Worm (Caenorhabditis elegans) whole organism, L4 larva: ENCODE results near the gene otpl-3.

Experiments
- D1046.2 ChIP-seq: fragments of 200-800 bp; sonication (Bioruptor generic); IDR thresholded peaks from 2 replicates; pipeline ENCODE4 v1.3.6; 2022; ENCODE audit warnings: missing genetic modification characterization, missing compliant biosample characterization
- R02D3.7 ChIP-seq: fragments of 150-350 bp; sonication (generic microtip); optimal IDR thresholded peaks from 3 replicates; lab custom pipeline; 2014; ENCODE audit warnings: missing biosample characterization, missing genetic modification characterization
- Y75B8A.6 ChIP-seq: fragments of 200-800 bp; sonication (Bioruptor generic); IDR thresholded peaks from 2 replicates; pipeline ENCODE4 v1.3.6; 2022; ENCODE audit warnings: missing genetic modification reagents, missing genetic modification characterization, missing compliant biosample characterization
- aha-1 ChIP-seq: fragments of 150-350 bp; peaks from one replicate; lab custom pipeline; 2014; ENCODE audit warnings: missing biosample characterization, missing genetic modification characterization
- aly-2 ChIP-seq: sonication (generic microtip); optimal IDR thresholded peaks from 2 replicates; lab custom pipeline; 2018; ENCODE audit warnings: missing biosample characterization, missing genetic modification characterization
- attf-4 ChIP-seq: sonication (generic microtip); optimal IDR thresholded peaks from 3 replicates; lab custom pipeline; 2017; ENCODE audit warnings: missing biosample characterization, missing genetic modification characterization
- ceh-44 ChIP-seq: fragments of 200-800 bp; sonication (Bioruptor generic); IDR thresholded peaks from 2 replicates; pipeline ENCODE4 v1.3.6; 2022; ENCODE audit warnings: missing genetic modification reagents, missing genetic modification characterization, missing compliant biosample characterization
- cey-2 ChIP-seq: sonication (generic microtip); optimal IDR thresholded peaks from 3 replicates; lab custom pipeline; 2017; ENCODE audit warnings: missing genetic modification characterization, mild to moderate bottlenecking, missing compliant biosample characterization, antibody characterized with exemption, borderline replicate concordance; ENCODE audit not compliant: insufficient read depth
- ctbp-1 ChIP-seq: fragments of 200-800 bp; sonication (Bioruptor generic); IDR thresholded peaks from 2 replicates; pipeline ENCODE4 v1.3.6; 2022; ENCODE audit warnings: missing genetic modification reagents, missing genetic modification characterization, missing compliant biosample characterization
- daf-8 ChIP-seq: fragments of 200-800 bp; sonication (Bioruptor generic); IDR thresholded peaks from 2 replicates; pipeline ENCODE4 v1.3.6; 2022; ENCODE audit warnings: missing genetic modification characterization, missing compliant biosample characterization
- dmd-6 ChIP-seq: fragments of 200-800 bp; sonication (Bioruptor generic); IDR thresholded peaks from 2 replicates; pipeline ENCODE4 v1.3.6; 2022; ENCODE audit warnings: missing genetic modification reagents, missing genetic modification characterization, missing compliant biosample characterization
- dmd-9 ChIP-seq: fragments of 200-800 bp; sonication (Bioruptor generic); IDR thresholded peaks from 2 replicates; pipeline ENCODE4 v1.3.6; 2022; ENCODE audit warnings: missing genetic modification reagents, missing genetic modification characterization, missing compliant biosample characterization
- fkh-10 ChIP-seq: fragments of 150-350 bp; optimal IDR thresholded peaks from 2 replicates; lab custom pipeline; 2014; ENCODE audit warnings: missing biosample characterization, missing genetic modification reagents, missing genetic modification characterization
- gei-8 ChIP-seq: fragments of 200-800 bp; sonication (Bioruptor generic); optimal IDR thresholded peaks from 2 replicates; lab custom pipeline; 2018; ENCODE audit warnings: mild to moderate bottlenecking, missing genetic modification characterization, missing compliant biosample characterization
- hlh-30 ChIP-seq: sonication (generic microtip); optimal IDR thresholded peaks from 2 replicates; lab custom pipeline; 2017; ENCODE audit warnings: antibody characterized with exemption, mild to moderate bottlenecking, missing genetic modification characterization, missing compliant biosample characterization; ENCODE audit not compliant: insufficient read depth
- lin-15B ChIP-seq: fragments of 150-350 bp; sonication (generic microtip); optimal IDR thresholded peaks from 3 replicates; lab custom pipeline; 2014; ENCODE audit warnings: missing biosample characterization, missing genetic modification characterization
- lin-29 ChIP-seq: fragments of 200-800 bp; sonication (Bioruptor generic); IDR thresholded peaks from 2 replicates; pipeline ENCODE4 v1.3.6; 2022; ENCODE audit warnings: missing genetic modification reagents, missing genetic modification characterization, missing compliant biosample characterization
- lir-3 ChIP-seq: sonication (generic microtip); optimal IDR thresholded peaks from 2 replicates; lab custom pipeline; 2016; ENCODE audit warnings: mild to moderate bottlenecking, missing genetic modification characterization, missing compliant biosample characterization
- mdl-1 ChIP-seq, 2 experiments: fragments of 150-350 bp in 1 of 2; sonication (generic microtip) in 1 of 2; optimal IDR thresholded peaks; 2 replicates each; lab custom pipeline; 2014 to 2017; ENCODE audit warnings: missing biosample characterization in 2 of 2, missing genetic modification characterization in 2 of 2
- mxl-2 ChIP-seq: fragments of 200-800 bp; sonication (Bioruptor generic); conservative IDR thresholded peaks from 2 replicates; pipeline ENCODE4 v1.3.6; 2022; ENCODE audit warnings: missing genetic modification reagents, missing genetic modification characterization, missing compliant biosample characterization
- nhr-41 ChIP-seq: fragments of 200-800 bp; sonication (Bioruptor generic); IDR thresholded peaks from 2 replicates; pipeline ENCODE4 v1.3.6; 2022; ENCODE audit warnings: missing genetic modification reagents, missing genetic modification characterization, missing compliant biosample characterization
- nhr-48 ChIP-seq: sonication (generic microtip); optimal IDR thresholded peaks from 2 replicates; lab custom pipeline; 2016; ENCODE audit warnings: mild to moderate bottlenecking, missing genetic modification characterization, missing compliant biosample characterization
- nhr-76 ChIP-seq: fragments of 150-350 bp; optimal IDR thresholded peaks from 2 replicates; lab custom pipeline; 2014; ENCODE audit warnings: missing biosample characterization, missing genetic modification characterization
- php-3 ChIP-seq: fragments of 200-800 bp; sonication (Bioruptor generic); IDR thresholded peaks from 2 replicates; pipeline ENCODE4 v1.3.6; 2022; ENCODE audit warnings: missing genetic modification reagents, missing genetic modification characterization, missing compliant biosample characterization
- rbr-2 ChIP-seq: sonication (generic microtip); optimal IDR thresholded peaks from 2 replicates; lab custom pipeline; 2016; ENCODE audit warnings: missing genotype, missing genetic modification characterization, missing compliant biosample characterization
- tag-97 ChIP-seq: fragments of 200-800 bp; sonication (Bioruptor generic); IDR thresholded peaks from 2 replicates; pipeline ENCODE4 v1.3.6; 2022; ENCODE audit warnings: missing genetic modification characterization, missing compliant biosample characterization
- unc-62 ChIP-seq, 3 experiments: fragments of 150-350 bp in 1 of 3; sonication (generic microtip); optimal IDR thresholded peaks in 2 of 3; peaks in 1 of 3; 1 replicate in 1 of 3; 2 replicates in 2 of 3; lab custom pipeline; 2014 to 2017; ENCODE audit warnings: missing biosample characterization in 3 of 3, missing genetic modification characterization in 3 of 3, missing genetic modification reagents in 3 of 3, missing genotype in 1 of 3
- zfp-2 ChIP-seq: sonication (generic microtip); optimal IDR thresholded peaks from 2 replicates; lab custom pipeline; 2016; ENCODE audit warnings: mild to moderate bottlenecking, missing genetic modification characterization, missing compliant biosample characterization
- ztf-11 ChIP-seq: fragments of 150-350 bp; optimal IDR thresholded peaks from 2 replicates; lab custom pipeline; 2014; ENCODE audit warnings: missing biosample characterization, missing genetic modification characterization

otpl-3 gene

ce11 chrX:6946789-6947188 is 22.2 kb upstream of the otpl-3 start:
- TF ChIP-seq tag-97 (GFP tag; lab: Robert Waterston, UW) (no peak), unc-62 (GFP tag; optimal IDR thresholded peaks at IDR 0.05 in 1 of 2; lab: Kevin White, UChicago) (peak in 1 of 2 experiments; percentile 96), unc-62 (tag; optimal IDR thresholded peaks at IDR 0.05; lab: Kevin White, UChicago) (no peak), aly-2 (tag; lab: Kevin White, UChicago) (no peak)
- TF ChIP-seq, all 104 proteins: peak for 1

- TF ChIP-seq hlh-30 (tag; lab: Kevin White, UChicago) (peak; percentile 27), gei-8 (no peak)
Measured at ce11 chrX:6941711-6942110, 17.1 kb upstream of the otpl-3 start.

ce11 chrX:6940775-6941174 is 16.2 kb upstream of the otpl-3 start:
- TF ChIP-seq unc-62 (GFP tag; optimal IDR thresholded peaks at IDR 0.05 in 1 of 2; lab: Kevin White, UChicago) (peak in 1 of 2 experiments; percentile 97), unc-62 (tag; optimal IDR thresholded peaks at IDR 0.05; lab: Kevin White, UChicago) (no peak), D1046.2 (no peak), php-3 (GFP tag; lab: Robert Waterston, UW) (no peak)

ce11 chrX:6939917-6940316 is 15.4 kb upstream of the otpl-3 start, which contains the start of gene C16E9.1:
TSS of gene C16E9.1 (plus strand) at chrX:6940217.
- no peak for TF ChIP-seq tag-97 (GFP tag; lab: Robert Waterston, UW)
- no peak for TF ChIP-seq nhr-48 (tag; lab: Kevin White, UChicago)
- no peak for TF ChIP-seq R02D3.7
- TF ChIP-seq rbr-2 (tag; lab: Kevin White, UChicago) = no peak
- TF ChIP-seq nhr-76 (tag; lab: Kevin White, UChicago) = no peak

ce11 chrX:6937742-6938141 is 13.2 kb upstream of the otpl-3 start:
- TF ChIP-seq lin-29 = no peak
- TF ChIP-seq ctbp-1 = no peak
- no peak for TF ChIP-seq mxl-2 (GFP tag; lab: Robert Waterston, UW)
- TF ChIP-seq nhr-41 (GFP tag; lab: Robert Waterston, UW) = no peak
- TF ChIP-seq aha-1 (tag; lab: Kevin White, UChicago) = peak; percentile 8
- TF ChIP-seq mdl-1 (tag; optimal IDR thresholded peaks at IDR 0.05; lab: Kevin White, UChicago) = no peak
- TF ChIP-seq Y75B8A.6 (GFP tag; lab: Robert Waterston, UW) = no peak
- no peak for TF ChIP-seq dmd-6 (GFP tag; lab: Robert Waterston, UW)
- peak in 1 of 2 experiments; percentile 93 for TF ChIP-seq unc-62 (GFP tag; optimal IDR thresholded peaks at IDR 0.05 in 1 of 2; lab: Kevin White, UChicago)
- TF ChIP-seq unc-62 (tag; optimal IDR thresholded peaks at IDR 0.05; lab: Kevin White, UChicago) = no peak
- TF ChIP-seq lir-3 (tag; lab: Kevin White, UChicago) = no peak
- TF ChIP-seq zfp-2 = no peak
- TF ChIP-seq D1046.2 = no peak
- no peak for TF ChIP-seq ceh-44
- no peak for TF ChIP-seq lin-15B (tag; lab: Kevin White, UChicago)
- TF ChIP-seq attf-4 (tag; lab: Kevin White, UChicago) = no peak
- TF ChIP-seq dmd-9 (GFP tag; lab: Robert Waterston, UW) = no peak
- TF ChIP-seq, all 104 proteins: peak for 2

ce11 chrX:6935430-6935829 is 10.9 kb upstream of the otpl-3 start, which contains the start of gene C16E9.2:
TSS of gene C16E9.2 (plus strand) at chrX:6935730.
- no peak for TF ChIP-seq ztf-11 (tag; lab: Kevin White, UChicago)
- no peak for TF ChIP-seq cey-2
- no peak for TF ChIP-seq attf-4 (tag; lab: Kevin White, UChicago)
- TF ChIP-seq fkh-10 (GFP tag; lab: Kevin White, UChicago) = no peak
- TF ChIP-seq unc-62 (GFP tag; optimal IDR thresholded peaks at IDR 0.05 in 1 of 2; lab: Kevin White, UChicago) = peak in 1 of 2 experiments; percentile 35
- TF ChIP-seq unc-62 (tag; optimal IDR thresholded peaks at IDR 0.05; lab: Kevin White, UChicago) = no peak
- TF ChIP-seq daf-8 (GFP tag; lab: Robert Waterston, UW) = no peak
